Worm (Caenorhabditis elegans): ENCODE measurements around the gene tald-1.

DNA sequence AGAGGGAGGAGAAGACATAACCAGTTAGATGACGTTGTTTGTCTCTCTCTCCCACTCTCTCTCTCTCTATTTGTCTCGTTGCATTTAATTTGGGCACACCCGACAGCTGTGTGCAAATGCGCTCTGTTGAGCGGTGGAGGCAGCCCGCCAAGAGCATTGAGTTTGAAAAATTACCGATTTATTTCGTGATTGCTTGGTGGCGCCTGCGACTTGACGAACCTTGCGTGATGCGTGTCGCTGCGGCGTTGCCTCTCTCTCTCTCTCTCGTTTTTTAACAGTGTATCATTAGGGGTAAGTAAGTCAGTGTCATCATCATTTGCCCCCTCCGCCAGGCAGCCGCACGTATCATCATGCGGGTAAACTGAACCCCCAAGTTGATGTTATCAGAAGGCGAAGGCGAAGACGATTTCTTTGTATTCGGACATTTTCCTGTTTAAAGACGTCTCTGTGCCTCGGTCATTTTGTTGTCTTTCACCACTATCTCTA lies 19.6 kb downstream of the tald-1 start:
- TF ChIP-seq unc-62 (GFP tag; optimal IDR thresholded peaks at IDR 0.05) (peak; percentile 39), snpc-4 (tag; optimal IDR thresholded peaks at IDR 0.05) (no peak), elt-1 (tag; optimal IDR thresholded peaks at IDR 0.05; ENCODE audit: borderline replicate concordance, insufficient read depth) (peak; percentile 37), mep-1 (tag; optimal IDR thresholded peaks at IDR 0.05) (peak; percentile 71), ztf-11 (tag; optimal IDR thresholded peaks at IDR 0.05) (no peak), nhr-76 (tag; optimal IDR thresholded peaks at IDR 0.05) (no peak), nhr-12 (tag; optimal IDR thresholded peaks at IDR 0.05) (no peak), unc-39 (tag; optimal IDR thresholded peaks at IDR 0.05) (no peak), lin-13 (tag; optimal IDR thresholded peaks at IDR 0.05) (peak; percentile 41), elt-3 (tag; optimal IDR thresholded peaks at IDR 0.05) (no peak), lsy-2 (tag; optimal IDR thresholded peaks at IDR 0.05) (peak; percentile 45), pha-4 (tag; optimal IDR thresholded peaks at IDR 0.05) (peak; percentile 55)

Data from whole organism, mixed stage, embryonic.